Worm (Caenorhabditis elegans) whole organism, L3 larva: ENCODE measurements around the gene Y82E9BR.5.
"Not testable (repeated sequence)": the region's sequence is repeated elsewhere in the genome, so short reads cannot be mapped to it uniquely, and the experiment has no call there.

ENCODE experiments used
- R02D3.7 ChIP-seq: fragments of 150-350 bp; optimal IDR thresholded peaks from 2 replicates; lab custom pipeline; 2014; ENCODE audit warnings: missing biosample characterization, missing genetic modification characterization
- ZK546.5 ChIP-seq: sonication (generic microtip); optimal IDR thresholded peaks from 2 replicates; lab custom pipeline; 2017; ENCODE audit warnings: missing biosample characterization, missing genetic modification characterization
- aly-2 ChIP-seq: fragments of 150-350 bp; optimal IDR thresholded peaks from 2 replicates; lab custom pipeline; 2014; ENCODE audit warnings: missing biosample characterization, missing genetic modification characterization
- ceh-16 ChIP-seq: sonication (generic microtip); optimal IDR thresholded peaks from 2 replicates; lab custom pipeline; 2017; ENCODE audit warnings: missing biosample characterization, missing genetic modification characterization
- ceh-28 ChIP-seq: fragments of 150-350 bp; optimal IDR thresholded peaks from 2 replicates; lab custom pipeline; 2014; ENCODE audit warnings: missing biosample characterization, missing genetic modification reagents, missing genetic modification characterization
- ceh-82 ChIP-seq: fragments of 150-350 bp; optimal IDR thresholded peaks from 2 replicates; lab custom pipeline; 2014; ENCODE audit warnings: missing biosample characterization, missing genetic modification characterization
- ceh-9 ChIP-seq: sonication (generic microtip); optimal IDR thresholded peaks from 2 replicates; lab custom pipeline; 2018; ENCODE audit warnings: missing biosample characterization, missing genetic modification characterization
- daf-12 ChIP-seq: fragments of 150-350 bp; optimal IDR thresholded peaks from 2 replicates; lab custom pipeline; 2014; ENCODE audit warnings: missing biosample characterization, missing genetic modification reagents, missing genetic modification characterization
- egl-5 ChIP-seq: fragments of 150-350 bp; optimal IDR thresholded peaks from 2 replicates; lab custom pipeline; 2017; ENCODE audit warnings: missing biosample characterization, missing genetic modification reagents, missing genetic modification characterization, inconsistent platforms
- elt-1 ChIP-seq: fragments of 150-350 bp; optimal IDR thresholded peaks from 2 replicates; lab custom pipeline; 2014; ENCODE audit warnings: missing biosample characterization, missing genetic modification characterization
- elt-2 ChIP-seq: sonication (generic microtip); optimal IDR thresholded peaks from 2 replicates; lab custom pipeline; 2016; ENCODE audit warnings: missing genetic modification reagents, mild to moderate bottlenecking, missing genetic modification characterization, missing compliant biosample characterization
- elt-3 ChIP-seq, 3 experiments: fragments of 150-350 bp in 1 of 3; sonication (generic microtip) in 2 of 3; optimal IDR thresholded peaks; 2 replicates in 2 of 3; 4 replicates in 1 of 3; lab custom pipeline; 2014 to 2017; ENCODE audit warnings: missing biosample characterization in 3 of 3, missing genetic modification characterization in 3 of 3
- eor-1 ChIP-seq, 2 experiments: fragments of 150-350 bp; optimal IDR thresholded peaks; 2 replicates each; lab custom pipeline; 2014 to 2018; ENCODE audit warnings: missing biosample characterization in 2 of 2, missing genetic modification characterization in 2 of 2
- fkh-10 ChIP-seq: sonication (generic microtip); optimal IDR thresholded peaks from 2 replicates; lab custom pipeline; 2017; ENCODE audit warnings: missing biosample characterization, missing genetic modification reagents, missing genetic modification characterization
- fkh-2 ChIP-seq: fragments of 150-350 bp; optimal IDR thresholded peaks from 2 replicates; lab custom pipeline; 2014; ENCODE audit warnings: missing biosample characterization, missing genetic modification reagents, missing genetic modification characterization
- fos-1 ChIP-seq: fragments of 150-350 bp; optimal IDR thresholded peaks from 2 replicates; lab custom pipeline; 2014; ENCODE audit warnings: missing biosample characterization, missing genetic modification characterization
- jun-1 ChIP-seq: fragments of 150-350 bp; optimal IDR thresholded peaks from 2 replicates; lab custom pipeline; 2014; ENCODE audit warnings: missing biosample characterization, missing genetic modification reagents, missing genetic modification characterization
- lin-15B ChIP-seq: fragments of 150-350 bp; optimal IDR thresholded peaks from 2 replicates; lab custom pipeline; 2014; ENCODE audit warnings: missing biosample characterization, missing genetic modification characterization
- lin-39 ChIP-seq: fragments of 150-350 bp; optimal IDR thresholded peaks from 2 replicates; lab custom pipeline; 2018; ENCODE audit warnings: missing biosample characterization, missing genetic modification reagents, missing genetic modification characterization
- lsy-12 ChIP-seq: sonication (generic microtip); optimal IDR thresholded peaks from 2 replicates; lab custom pipeline; 2016; ENCODE audit warnings: mild to moderate bottlenecking, missing genetic modification characterization, missing compliant biosample characterization
- mml-1 ChIP-seq: fragments of 150-350 bp; sonication (generic microtip); optimal IDR thresholded peaks from 3 replicates; lab custom pipeline; 2014; ENCODE audit warnings: missing biosample characterization, missing genetic modification characterization
- nfya-1 ChIP-seq: sonication (generic microtip); optimal IDR thresholded peaks from 2 replicates; lab custom pipeline; 2017; ENCODE audit warnings: missing genetic modification characterization, mild to moderate bottlenecking, missing compliant biosample characterization, antibody characterized with exemption, moderate library complexity; ENCODE audit not compliant: insufficient read depth
- nhr-12 ChIP-seq: fragments of 150-350 bp; optimal IDR thresholded peaks from 2 replicates; lab custom pipeline; 2014; ENCODE audit warnings: missing biosample characterization, missing genetic modification characterization
- nhr-23 ChIP-seq: fragments of 150-350 bp; optimal IDR thresholded peaks from 2 replicates; lab custom pipeline; 2014; ENCODE audit warnings: missing biosample characterization, missing genetic modification reagents, missing genetic modification characterization
- nhr-237 ChIP-seq: fragments of 150-350 bp; optimal IDR thresholded peaks from 2 replicates; lab custom pipeline; 2014; ENCODE audit warnings: missing biosample characterization, missing genetic modification characterization
- nhr-25 ChIP-seq: sonication (generic microtip); optimal IDR thresholded peaks from 2 replicates; lab custom pipeline; 2017; ENCODE audit warnings: missing biosample characterization, missing genetic modification characterization
- nhr-28 ChIP-seq: fragments of 150-350 bp; optimal IDR thresholded peaks from 2 replicates; lab custom pipeline; 2014; ENCODE audit warnings: missing biosample characterization, missing genetic modification characterization
- nhr-43 ChIP-seq: sonication (generic microtip); optimal IDR thresholded peaks from 2 replicates; lab custom pipeline; 2016; ENCODE audit warnings: mild to moderate bottlenecking, missing genetic modification characterization, missing compliant biosample characterization; ENCODE audit not compliant: poor library complexity, severe bottlenecking
- nhr-67 ChIP-seq: fragments of 150-350 bp; optimal IDR thresholded peaks from 2 replicates; lab custom pipeline; 2014; ENCODE audit warnings: missing biosample characterization, missing genetic modification characterization
- nhr-77 ChIP-seq: fragments of 150-350 bp; optimal IDR thresholded peaks from 2 replicates; lab custom pipeline; 2014; ENCODE audit warnings: missing biosample characterization, missing genetic modification characterization
- pqm-1 ChIP-seq: fragments of 150-350 bp; optimal IDR thresholded peaks from 2 replicates; lab custom pipeline; 2017; ENCODE audit warnings: missing biosample characterization, missing genetic modification characterization, inconsistent platforms
- tbx-2 ChIP-seq: sonication (generic microtip); optimal IDR thresholded peaks from 2 replicates; lab custom pipeline; 2016; ENCODE audit warnings: mild to moderate bottlenecking, missing genetic modification characterization, missing compliant biosample characterization
- unc-39 ChIP-seq: sonication (generic microtip); optimal IDR thresholded peaks from 4 replicates; lab custom pipeline; 2017; ENCODE audit warnings: missing biosample characterization, missing genetic modification characterization
- unc-62 ChIP-seq: fragments of 150-350 bp; sonication (generic microtip); optimal IDR thresholded peaks from 4 replicates; lab custom pipeline; 2014; ENCODE audit warnings: missing biosample characterization, missing genetic modification reagents, missing genetic modification characterization
- ztf-4 ChIP-seq: fragments of 150-350 bp; optimal IDR thresholded peaks from 2 replicates; lab custom pipeline; 2014; ENCODE audit warnings: missing biosample characterization, missing genetic modification characterization

The Y82E9BR.5 gene

ce11 chrIII:1377903-1378302 lies 6.3 kb upstream of the Y82E9BR.5 start, which contains the start of gene pals-40:
Gene pals-40 (minus strand): TSS chrIII:1378003.
- TF ChIP-seq ZK546.5 (tag; lab: Kevin White, UChicago); mml-1 (tag; lab: Kevin White, UChicago); tbx-2: not testable (repeated sequence)

DNA sequence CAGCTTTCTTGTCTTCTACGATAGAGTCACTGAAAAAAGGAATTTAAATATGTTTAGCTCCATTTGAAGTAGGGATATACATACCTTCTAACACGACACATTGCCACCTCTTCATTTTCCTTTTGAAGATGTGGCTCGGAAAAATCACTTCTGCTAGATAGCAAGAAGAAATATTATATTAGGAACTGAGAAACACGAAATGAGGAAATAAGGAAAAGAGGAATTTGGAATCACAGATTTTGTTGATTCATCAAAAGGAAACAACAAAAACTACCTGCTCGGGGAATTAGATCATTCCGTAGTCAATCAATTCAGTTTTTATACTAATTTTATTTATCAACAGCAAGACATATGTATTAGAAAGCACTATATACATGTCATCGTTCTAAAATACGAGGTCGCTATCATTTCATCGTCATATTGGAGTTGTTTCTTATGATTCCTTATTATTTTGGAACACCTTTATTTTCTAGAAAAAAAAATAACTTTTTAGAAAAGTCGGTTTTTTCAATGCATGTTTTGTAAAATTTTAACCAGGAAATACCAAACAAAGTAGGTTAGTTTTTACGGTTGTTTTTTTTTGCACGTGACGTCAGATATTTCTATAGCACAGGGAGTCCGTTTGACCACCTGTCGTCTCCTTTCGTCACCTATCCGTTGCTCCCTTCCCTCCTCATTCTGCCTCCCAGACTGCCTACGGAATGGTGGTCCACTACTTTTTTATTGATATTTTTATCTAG lies 3.5 kb upstream of the Y82E9BR.5 start, which contains the start of the genes pals-21 and Y82E9BR.6:
Gene pals-21 (minus strand): TSS at position 101 of the 740 bp plus-strand sequence.
Gene Y82E9BR.6 (plus strand): TSS at position 690 of the 740 bp plus-strand sequence.
- TF ChIP-seq nhr-67 (no peak), fkh-10 (no peak), lsy-12 (tag; lab: Kevin White, UChicago) (no peak), ztf-4 (no peak), fkh-2 (no peak), elt-1 (tag; lab: Kevin White, UChicago) (no peak), lin-15B (no peak), ceh-28 (no peak), nhr-23 (no peak), elt-2 (tag; lab: Kevin White, UChicago) (no peak), egl-5 (no peak), unc-62 (no peak), nhr-28 (tag; lab: Kevin White, UChicago) (no peak), nhr-43 (tag; lab: Kevin White, UChicago) (no peak), lin-39 (tag; lab: Kevin White, UChicago) (no peak)

ce11 chrIII:1383483-1383882 lies 687 bp upstream of the Y82E9BR.5 start:
- TF ChIP-seq fkh-2 (no peak), aly-2 (tag; lab: Kevin White, UChicago) (no peak), ceh-82 (tag; lab: Kevin White, UChicago) (no peak), nhr-67 (no peak), nhr-25 (tag; lab: Kevin White, UChicago) (no peak)

DNA sequence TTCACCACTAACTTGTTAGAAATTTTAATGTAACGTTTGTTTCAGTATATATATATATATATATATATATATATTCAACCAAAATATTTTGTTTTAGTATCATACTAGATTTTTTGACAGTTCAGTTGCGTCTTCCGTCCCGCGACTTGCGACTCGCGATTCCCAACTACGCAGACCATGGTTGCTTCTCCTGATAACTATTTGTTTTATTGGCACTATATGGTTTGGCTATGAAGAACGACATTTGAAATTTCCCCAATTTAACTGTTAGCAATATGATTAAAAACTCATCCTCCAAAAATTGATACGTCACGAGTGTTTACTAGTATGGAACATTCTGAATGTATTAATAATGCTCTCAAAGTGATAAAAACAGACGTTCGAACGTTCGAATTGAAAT lies 524 bp downstream of the Y82E9BR.5 start:
- TF ChIP-seq ceh-9 (tag; lab: Kevin White, UChicago) (no peak), ZK546.5 (tag; lab: Kevin White, UChicago) (no peak), elt-3 (tag; optimal IDR thresholded peaks at IDR 0.05; lab: Kevin White, UChicago) (no peak), ceh-82 (tag; lab: Kevin White, UChicago) (no peak), elt-2 (tag; lab: Kevin White, UChicago) (peak; percentile 31)

DNA sequence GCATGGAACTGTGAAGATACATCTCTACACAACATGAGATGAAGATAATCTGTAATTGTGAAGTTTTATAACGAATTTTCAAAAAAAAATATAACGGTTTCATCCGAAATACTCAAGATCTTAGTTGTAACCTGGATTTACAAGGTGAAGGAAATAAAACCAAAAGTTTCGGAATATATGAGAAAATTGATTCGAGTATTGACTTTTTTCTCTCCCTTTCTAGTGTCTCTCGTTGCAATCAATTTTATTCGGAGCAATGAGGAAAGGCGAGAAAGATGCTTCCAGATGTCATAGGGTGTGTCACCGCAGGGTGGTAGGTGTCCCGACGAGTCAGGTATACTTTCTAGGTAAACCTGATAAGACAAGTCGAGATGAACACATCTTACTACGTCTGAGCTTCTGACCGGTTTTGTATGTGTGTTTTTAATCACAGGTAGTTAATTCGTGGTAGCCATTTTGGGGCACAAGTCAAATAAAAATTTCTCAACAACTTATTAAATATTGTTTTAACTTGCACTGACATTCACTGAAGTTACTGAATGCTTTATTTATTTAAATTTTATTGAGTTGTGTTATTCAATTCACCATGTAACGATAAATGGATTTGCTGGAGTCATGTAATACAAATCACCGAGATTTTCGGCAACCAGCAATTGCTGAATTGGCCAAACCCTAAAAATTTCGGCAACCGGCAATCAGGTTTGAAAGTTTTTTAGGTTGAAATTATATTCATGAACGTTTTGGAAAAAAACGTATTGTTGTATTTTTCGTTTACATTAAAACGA lies 4.3 kb downstream of the Y82E9BR.5 start, which contains the start of gene pals-20:
Gene pals-20 (minus strand): TSS at position 51 of the 785 bp plus-strand sequence.
- TF ChIP-seq daf-12 (tag; lab: Kevin White, UChicago) (no peak), elt-2 (tag; lab: Kevin White, UChicago) (peak; percentile 49), nhr-77 (no peak), nhr-12 (no peak), nfya-1 (no peak), lin-39 (tag; lab: Kevin White, UChicago) (no peak), lin-15B (no peak), eor-1 (tag; optimal IDR thresholded peaks at IDR 0.05; lab: Kevin White, UChicago) (no peak), pqm-1 (peak; percentile 16)

DNA sequence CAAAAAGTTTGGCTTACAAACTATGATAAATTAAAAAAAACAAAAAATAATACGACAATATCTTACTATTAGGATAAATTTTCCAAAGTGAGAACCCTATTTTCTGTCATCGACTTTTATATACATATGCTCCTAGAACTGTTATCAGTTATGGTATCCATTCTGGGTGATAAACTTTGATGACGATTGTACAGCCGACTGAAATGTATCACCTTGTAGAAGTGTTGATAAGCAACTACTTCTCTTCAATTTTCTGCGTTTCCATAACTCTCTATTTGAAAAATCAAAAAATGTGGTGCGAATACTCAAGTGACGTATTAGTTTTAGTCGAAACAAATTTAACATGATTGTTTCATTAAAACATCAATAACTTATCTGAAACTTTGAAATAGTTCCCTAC lies 5.8 kb downstream of the Y82E9BR.5 start:
- TF ChIP-seq elt-3 (tag; optimal IDR thresholded peaks at IDR 0.05; lab: Kevin White, UChicago) (no peak), ceh-82 (tag; lab: Kevin White, UChicago) (no peak), unc-39 (tag; lab: Kevin White, UChicago) (no peak), R02D3.7 (tag; lab: Kevin White, UChicago) (no peak), ceh-16 (tag; lab: Kevin White, UChicago) (no peak), ZK546.5 (tag; lab: Kevin White, UChicago) (no peak), nhr-237 (tag; lab: Kevin White, UChicago) (no peak), nhr-12 (no peak), jun-1 (peak; percentile 72), tbx-2 (no peak), nfya-1 (no peak), fos-1 (tag; lab: Kevin White, UChicago) (peak; percentile 27), nhr-23 (no peak), elt-2 (tag; lab: Kevin White, UChicago) (peak; percentile 95), nhr-67 (no peak), pqm-1 (peak; percentile 86)
